Fruit fly (Drosophila melanogaster): ENCODE data around the gene ZIPIC.

DNA sequence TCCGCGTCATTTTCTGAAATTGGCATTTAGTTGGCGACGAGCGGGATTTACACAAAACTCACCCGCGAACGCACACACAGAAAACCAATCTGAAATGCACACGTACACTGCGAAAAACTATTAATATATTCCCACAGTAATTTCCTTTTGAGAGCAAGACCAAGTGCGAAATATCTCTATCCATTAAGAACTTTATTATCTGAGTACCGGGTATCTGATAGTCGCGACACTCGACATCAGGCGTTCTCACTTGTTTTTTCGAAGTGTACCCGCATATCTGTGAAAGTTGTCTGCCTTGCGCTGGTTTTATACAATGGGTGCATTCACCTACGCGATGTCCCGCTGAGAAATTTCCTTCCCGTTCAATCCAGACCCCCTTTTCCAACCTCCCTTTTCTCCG lies 39.4 kb upstream of the ZIPIC start:
- TF ChIP-seq usp (GFP tag; optimal IDR thresholded peaks at IDR 0.05) (no peak), h (GFP tag; optimal IDR thresholded peaks at IDR 0.05) (peak; percentile 35), OdsH (GFP tag; optimal IDR thresholded peaks at IDR 0.05) (no peak), CG32264 (GFP tag; optimal IDR thresholded peaks at IDR 0.05) (no peak)

Data from whole organism, wandering third instar larva.